Fruit fly (Drosophila melanogaster) whole organism, prepupa: ENCODE measurements around the gene Taf10b.

Experiments used
- CG15336 ChIP-seq: fragments of 200-800 bp; sonication (Bioruptor generic); IDR thresholded peaks from 2 replicates; pipeline ENCODE4 v1.3.6; 2022; ENCODE audit warnings: missing biosample characterization, missing genetic modification characterization
- CG3919 ChIP-seq: fragments of 200-800 bp; sonication (Bioruptor generic); optimal IDR thresholded peaks from 3 replicates; lab custom pipeline; 2016; ENCODE audit warnings: missing biosample characterization, missing genetic modification characterization
- CG6276 ChIP-seq: fragments of 200-800 bp; sonication (Bioruptor generic); optimal IDR thresholded peaks from 2 replicates; lab custom pipeline; 2017; ENCODE audit warnings: missing biosample characterization, mild to moderate bottlenecking, missing genetic modification characterization
- Ets96B ChIP-seq: fragments of 200-800 bp; optimal IDR thresholded peaks from 2 replicates; lab custom pipeline; 2019; ENCODE audit warnings: missing biosample characterization, mild to moderate bottlenecking, missing genetic modification characterization, moderate library complexity
- OdsH ChIP-seq: fragments of 200-800 bp; sonication (Bioruptor generic); optimal IDR thresholded peaks from 3 replicates; lab custom pipeline; 2016; ENCODE audit warnings: missing biosample characterization, missing genetic modification characterization
- Sox102F ChIP-seq: fragments of 200-800 bp; sonication (Bioruptor generic); optimal IDR thresholded peaks from 2 replicates; lab custom pipeline; 2016; ENCODE audit warnings: missing biosample characterization, mild to moderate bottlenecking, missing genetic modification characterization
- fd85E ChIP-seq: fragments of 200-800 bp; sonication (Bioruptor generic); optimal IDR thresholded peaks from 3 replicates; lab custom pipeline; 2016; ENCODE audit warnings: missing biosample characterization, missing genetic modification characterization
- net ChIP-seq: fragments of 200-800 bp; sonication (Bioruptor generic); optimal IDR thresholded peaks from 3 replicates; lab custom pipeline; 2016; ENCODE audit warnings: missing biosample characterization, missing genetic modification characterization
- pdm3 ChIP-seq: fragments of 200-800 bp; sonication (Bioruptor generic); optimal IDR thresholded peaks from 3 replicates; lab custom pipeline; 2016; ENCODE audit warnings: missing biosample characterization, missing genetic modification characterization
- salr ChIP-seq, 2 experiments: fragments of 200-800 bp; sonication (Bioruptor generic); optimal IDR thresholded peaks; 3 replicates each; lab custom pipeline; 2016 to 2018; ENCODE audit warnings: missing biosample characterization in 2 of 2, missing genetic modification characterization in 2 of 2, mild to moderate bottlenecking in 1 of 2

- TF ChIP-seq pdm3 (GFP tag; lab: Kevin White, UChicago) (no peak), fd85E (GFP tag; lab: Kevin White, UChicago) (no peak), OdsH (GFP tag; lab: Kevin White, UChicago) (no peak), CG3919 (no peak), net (GFP tag; lab: Kevin White, UChicago) (no peak), Ets96B (tag; lab: Kevin White, UChicago) (no peak), salr (GFP tag; optimal IDR thresholded peaks at IDR 0.05; lab: Kevin White, UChicago) (no peak), Sox102F (GFP tag; lab: Kevin White, UChicago) (no peak), CG15336 (no peak), CG6276 (GFP tag; lab: Kevin White, UChicago) (no peak)
These were observed 40.3 kb downstream of the Taf10b start for dm6 chr2L:2727364-2727763.
